Worm (Caenorhabditis elegans) whole organism, L1 larva: ENCODE data around the gene F19B10.1.
A peak's percentile ranks its signal among the peaks of the same experiment; 100 is the strongest.

Source experiments
- C04F5.9 ChIP-seq: sonication (generic microtip); optimal IDR thresholded peaks from 2 replicates; lab custom pipeline; 2016; ENCODE audit warnings: missing genetic modification characterization, missing compliant biosample characterization
- C34B4.2 ChIP-seq: sonication (generic microtip); optimal IDR thresholded peaks from 2 replicates; lab custom pipeline; 2017; ENCODE audit warnings: mild to moderate bottlenecking, missing genetic modification characterization, missing compliant biosample characterization
- aha-1 ChIP-seq: fragments of 150-350 bp; optimal IDR thresholded peaks from 2 replicates; lab custom pipeline; 2014; ENCODE audit warnings: missing biosample characterization, missing genetic modification characterization
- blmp-1 ChIP-seq: fragments of 150-350 bp; optimal IDR thresholded peaks from 2 replicates; lab custom pipeline; 2014; ENCODE audit warnings: missing biosample characterization, missing genetic modification characterization
- ceh-8 ChIP-seq: fragments of 200-800 bp; sonication (Bioruptor generic); optimal IDR thresholded peaks from 2 replicates; lab custom pipeline; 2018; ENCODE audit warnings: mild to moderate bottlenecking, missing genetic modification characterization, moderate library complexity, missing compliant biosample characterization
- ceh-88 ChIP-seq: fragments of 200-800 bp; sonication (Bioruptor generic); IDR thresholded peaks from 2 replicates; pipeline ENCODE4 v1.3.6; 2022; ENCODE audit warnings: missing genetic modification characterization, missing compliant biosample characterization
- ceh-90 ChIP-seq: sonication (generic microtip); optimal IDR thresholded peaks from 2 replicates; lab custom pipeline; 2016; ENCODE audit warnings: missing genetic modification characterization, missing compliant biosample characterization
- dpl-1 ChIP-seq, 3 experiments: fragments of 150-350 bp in 2 of 3; sonication (generic microtip) in 1 of 3; optimal IDR thresholded peaks; 2 replicates each; lab custom pipeline; 2014 to 2017; ENCODE audit warnings: missing biosample characterization in 3 of 3, missing genetic modification characterization in 3 of 3, missing genetic modification reagents in 3 of 3
- dsc-1 ChIP-seq: sonication (generic microtip); optimal IDR thresholded peaks from 2 replicates; lab custom pipeline; 2016; ENCODE audit warnings: mild to moderate bottlenecking, missing genetic modification characterization, missing compliant biosample characterization
- efl-1 ChIP-seq, 4 experiments: fragments of 150-350 bp; optimal IDR thresholded peaks in 3 of 4; peaks in 1 of 4; 1 replicate in 1 of 4; 2 replicates in 3 of 4; lab custom pipeline; 2014; ENCODE audit warnings: missing biosample characterization in 2 of 4, missing genetic modification characterization in 2 of 4, missing genetic modification reagents in 2 of 4
- egl-13 ChIP-seq: sonication (generic microtip); optimal IDR thresholded peaks from 2 replicates; lab custom pipeline; 2016; ENCODE audit warnings: missing genotype, missing genetic modification reagents, missing genetic modification characterization, missing compliant biosample characterization
- elt-2 ChIP-seq: sonication (generic microtip); optimal IDR thresholded peaks from 2 replicates; lab custom pipeline; 2016; ENCODE audit warnings: missing genetic modification characterization, mild to moderate bottlenecking, inconsistent platforms, missing compliant biosample characterization, missing genetic modification reagents
- elt-3 ChIP-seq, 6 experiments: fragments of 150-350 bp in 1 of 6; sonication (generic microtip); optimal IDR thresholded peaks; 2 replicates each; lab custom pipeline; 2017 to 2018; ENCODE audit warnings: missing biosample characterization in 6 of 6, missing genetic modification characterization in 6 of 6, inconsistent platforms in 1 of 6
- ets-5 ChIP-seq: fragments of 200-800 bp; sonication (Bioruptor generic); IDR thresholded peaks from 2 replicates; pipeline ENCODE4 v1.3.6; 2022; ENCODE audit warnings: missing genetic modification characterization, missing compliant biosample characterization
- fkh-10 ChIP-seq: sonication (generic microtip); optimal IDR thresholded peaks from 2 replicates; lab custom pipeline; 2017; ENCODE audit warnings: missing biosample characterization, missing genetic modification reagents, missing genetic modification characterization
- hlh-4 ChIP-seq: sonication (generic microtip); optimal IDR thresholded peaks from 2 replicates; lab custom pipeline; 2016; ENCODE audit warnings: mild to moderate bottlenecking, missing genetic modification characterization, missing compliant biosample characterization
- hpl-2 ChIP-seq: fragments of 150-350 bp; optimal IDR thresholded peaks from 2 replicates; lab custom pipeline; 2014; ENCODE audit warnings: missing biosample characterization, missing genetic modification reagents, missing genetic modification characterization
- lin-14 ChIP-seq: fragments of 200-800 bp; sonication (Bioruptor generic); optimal IDR thresholded peaks from 2 replicates; lab custom pipeline; 2018; ENCODE audit warnings: mild to moderate bottlenecking, missing genetic modification characterization, moderate library complexity, missing compliant biosample characterization
- lin-15B ChIP-seq: fragments of 150-350 bp; sonication (generic microtip); optimal IDR thresholded peaks from 3 replicates; lab custom pipeline; 2014; ENCODE audit warnings: missing biosample characterization, missing genetic modification characterization
- lin-35 ChIP-seq, 2 experiments: fragments of 150-350 bp; optimal IDR thresholded peaks; 2 replicates each; lab custom pipeline; 2014; ENCODE audit warnings: missing biosample characterization in 2 of 2, missing genetic modification characterization in 2 of 2, missing genetic modification reagents in 2 of 2
- lin-39 ChIP-seq: fragments of 150-350 bp; optimal IDR thresholded peaks from 2 replicates; lab custom pipeline; 2014; ENCODE audit warnings: missing biosample characterization, missing genetic modification reagents, missing genetic modification characterization
- lir-3 ChIP-seq: sonication (generic microtip); optimal IDR thresholded peaks from 2 replicates; lab custom pipeline; 2016; ENCODE audit warnings: mild to moderate bottlenecking, missing genetic modification characterization, moderate library complexity, missing compliant biosample characterization; ENCODE audit not compliant: poor library complexity
- lsy-2 ChIP-seq, 2 experiments: fragments of 150-350 bp; optimal IDR thresholded peaks; 2 replicates each; lab custom pipeline; 2014; ENCODE audit warnings: missing biosample characterization in 2 of 2, missing genetic modification characterization in 2 of 2
- mdl-1 ChIP-seq, 2 experiments: fragments of 150-350 bp; optimal IDR thresholded peaks; 2 replicates each; lab custom pipeline; 2014 to 2017; ENCODE audit warnings: missing biosample characterization in 2 of 2, missing genetic modification characterization in 2 of 2, inconsistent platforms in 1 of 2
- mep-1 ChIP-seq: fragments of 150-350 bp; optimal IDR thresholded peaks from 2 replicates; lab custom pipeline; 2014; ENCODE audit warnings: missing biosample characterization, missing genetic modification characterization
- nhr-12 ChIP-seq: sonication (generic microtip); optimal IDR thresholded peaks from 2 replicates; lab custom pipeline; 2017; ENCODE audit warnings: missing biosample characterization, missing genetic modification characterization
- nhr-28 ChIP-seq: fragments of 150-350 bp; optimal IDR thresholded peaks from 2 replicates; lab custom pipeline; 2014; ENCODE audit warnings: missing biosample characterization, missing genetic modification characterization
- nhr-47 ChIP-seq: sonication (generic microtip); optimal IDR thresholded peaks from 2 replicates; lab custom pipeline; 2016; ENCODE audit warnings: mild to moderate bottlenecking, missing genetic modification characterization, moderate library complexity, missing compliant biosample characterization
- nhr-71 ChIP-seq: sonication (generic microtip); optimal IDR thresholded peaks from 2 replicates; lab custom pipeline; 2016; ENCODE audit warnings: mild to moderate bottlenecking, missing genetic modification characterization, moderate library complexity, missing compliant biosample characterization
- nhr-76 ChIP-seq: sonication (generic microtip); optimal IDR thresholded peaks from 2 replicates; lab custom pipeline; 2017; ENCODE audit warnings: missing biosample characterization, missing genetic modification characterization
- nhr-84 ChIP-seq: sonication (generic microtip); optimal IDR thresholded peaks from 2 replicates; lab custom pipeline; 2017; ENCODE audit warnings: missing biosample characterization, missing genetic modification characterization
- nhr-85 ChIP-seq: sonication (generic microtip); peaks from one replicate; lab custom pipeline; 2016; ENCODE audit warnings: missing genetic modification characterization, inconsistent platforms, missing compliant biosample characterization
- nhr-90 ChIP-seq: sonication (generic microtip); optimal IDR thresholded peaks from 2 replicates; lab custom pipeline; 2016; ENCODE audit warnings: mild to moderate bottlenecking, missing genetic modification characterization, missing compliant biosample characterization; ENCODE audit not compliant: poor library complexity
- rnt-1 ChIP-seq: sonication (generic microtip); optimal IDR thresholded peaks from 2 replicates; lab custom pipeline; 2016; ENCODE audit warnings: mild to moderate bottlenecking, missing genetic modification characterization, moderate library complexity, missing compliant biosample characterization
- snpc-4 ChIP-seq: fragments of 150-350 bp; optimal IDR thresholded peaks from 2 replicates; lab custom pipeline; 2014; ENCODE audit warnings: missing biosample characterization, missing genetic modification characterization
- swsn-7 ChIP-seq: sonication (generic microtip); optimal IDR thresholded peaks from 2 replicates; lab custom pipeline; 2016; ENCODE audit warnings: missing genetic modification characterization, missing compliant biosample characterization
- unc-30 ChIP-seq: sonication (generic microtip); optimal IDR thresholded peaks from 2 replicates; lab custom pipeline; 2017; ENCODE audit warnings: missing biosample characterization, missing genetic modification characterization
- zag-1 ChIP-seq: fragments of 150-350 bp; optimal IDR thresholded peaks from 2 replicates; lab custom pipeline; 2014; ENCODE audit warnings: missing biosample characterization, missing genetic modification characterization
- zip-4 ChIP-seq: fragments of 200-800 bp; sonication (Bioruptor generic); optimal IDR thresholded peaks from 2 replicates; lab custom pipeline; 2018; ENCODE audit warnings: mild to moderate bottlenecking, missing genetic modification characterization, moderate library complexity, missing compliant biosample characterization
- ztf-4 ChIP-seq: fragments of 150-350 bp; optimal IDR thresholded peaks from 2 replicates; lab custom pipeline; 2014; ENCODE audit warnings: missing biosample characterization, missing genetic modification characterization

F19B10.1 gene

ce11 chrII:3641197-3641596 is 41.8 kb upstream of the F19B10.1 start, which contains the start of gene M151.1:
M151.1 (plus strand) TSS chrII:3641497.
- no peak for TF ChIP-seq C34B4.2 (tag; lab: Kevin White, UChicago)
- TF ChIP-seq unc-30 (tag; lab: Kevin White, UChicago) = no peak
- TF ChIP-seq efl-1 (optimal IDR thresholded peaks at IDR 0.05; lab: Kevin White, UChicago) = no peak
- TF ChIP-seq efl-1 (GFP tag; optimal IDR thresholded peaks at IDR 0.05 in 1 of 2; lab: Kevin White, UChicago) = peak in 1 of 2 experiments; percentile 47
- TF ChIP-seq, all 84 proteins: peak for 1

- TF ChIP-seq dpl-1 (GFP tag; optimal IDR thresholded peaks at IDR 0.05; lab: Kevin White, UChicago) (no peak), efl-1 (optimal IDR thresholded peaks at IDR 0.05; lab: Kevin White, UChicago) (no peak), efl-1 (GFP tag; optimal IDR thresholded peaks at IDR 0.05 in 1 of 2; lab: Kevin White, UChicago) (no peak), nhr-71 (tag; lab: Kevin White, UChicago) (no peak), ceh-90 (tag; lab: Kevin White, UChicago) (no peak), hlh-4 (tag; lab: Kevin White, UChicago) (no peak), fkh-10 (GFP tag; lab: Kevin White, UChicago) (no peak), lin-15B (tag; lab: Kevin White, UChicago) (no peak), ztf-4 (tag; lab: Kevin White, UChicago) (no peak), ceh-8 (GFP tag; lab: Kevin White, UChicago) (no peak), lir-3 (no peak), nhr-76 (tag; lab: Kevin White, UChicago) (no peak), lsy-2 (tag; optimal IDR thresholded peaks at IDR 0.05; lab: Kevin White, UChicago) (no peak), dsc-1 (no peak), unc-30 (tag; lab: Kevin White, UChicago) (no peak)
These were observed 35.9 kb upstream of the F19B10.1 start, which contains the start of gene fbxb-33 for ce11 chrII:3647111-3647510. fbxb-33 (plus strand) TSS chrII:3647411.

ce11 chrII:3655378-3655777 is 27.6 kb upstream of the F19B10.1 start, which contains the start of gene F19B10.5:
F19B10.5 (plus strand) TSS chrII:3655678.
- TF ChIP-seq nhr-47 (no peak), efl-1 (optimal IDR thresholded peaks at IDR 0.05; lab: Kevin White, UChicago) (no peak), efl-1 (GFP tag; optimal IDR thresholded peaks at IDR 0.05 in 1 of 2; lab: Kevin White, UChicago) (peak in 1 of 2 experiments; percentile 31), egl-13 (tag; lab: Kevin White, UChicago) (no peak), blmp-1 (tag; lab: Kevin White, UChicago) (no peak)
- TF ChIP-seq, all 84 proteins: peak for 1

- TF ChIP-seq ets-5 (GFP tag; lab: Robert Waterston, UW) (no peak), nhr-85 (tag; lab: Kevin White, UChicago) (no peak), nhr-12 (tag; lab: Kevin White, UChicago) (no peak), mdl-1 (tag; optimal IDR thresholded peaks at IDR 0.05; lab: Kevin White, UChicago) (no peak), nhr-76 (tag; lab: Kevin White, UChicago) (no peak)
- TF ChIP-seq, all 84 proteins: peak for 0
These were observed 23.2 kb upstream of the F19B10.1 start, which contains the start of gene F19B10.4 for ce11 chrII:3659776-3660175. F19B10.4 (plus strand) TSS chrII:3660076.

- TF ChIP-seq lin-35 (GFP tag; optimal IDR thresholded peaks at IDR 0.05; lab: Kevin White, UChicago) = peak in 1 of 2 experiments; percentile 45
- TF ChIP-seq rnt-1 (tag; lab: Kevin White, UChicago) = peak; percentile 27
- TF ChIP-seq snpc-4 = no peak
- no peak for TF ChIP-seq hpl-2
- TF ChIP-seq aha-1 (tag; lab: Kevin White, UChicago) = no peak
- no peak for TF ChIP-seq zip-4 (GFP tag; lab: Kevin White, UChicago)
- no peak for TF ChIP-seq mep-1
- TF ChIP-seq fkh-10 (GFP tag; lab: Kevin White, UChicago) = no peak
- TF ChIP-seq lin-14 (GFP tag; lab: Kevin White, UChicago) = peak; percentile 49
- no peak for TF ChIP-seq ceh-88 (GFP tag; lab: Robert Waterston, UW)
- TF ChIP-seq elt-3 (tag; optimal IDR thresholded peaks at IDR 0.05; lab: Kevin White, UChicago) = peak in 1 of 6 experiments; percentile 9
- no peak for TF ChIP-seq nhr-76 (tag; lab: Kevin White, UChicago)
- peak; percentile 20 to 29 for TF ChIP-seq efl-1 (optimal IDR thresholded peaks at IDR 0.05; lab: Kevin White, UChicago)
- no peak for TF ChIP-seq efl-1 (GFP tag; optimal IDR thresholded peaks at IDR 0.05 in 1 of 2; lab: Kevin White, UChicago)
- no peak for TF ChIP-seq nhr-47
- TF ChIP-seq C04F5.9 (tag; lab: Kevin White, UChicago) = no peak
- no peak for TF ChIP-seq zag-1
- peak; percentile 41 for TF ChIP-seq elt-2 (tag; lab: Kevin White, UChicago)
- no peak for TF ChIP-seq nhr-71 (tag; lab: Kevin White, UChicago)
- TF ChIP-seq lin-15B (tag; lab: Kevin White, UChicago) = no peak
- TF ChIP-seq nhr-90 (tag; lab: Kevin White, UChicago) = no peak
- TF ChIP-seq nhr-84 (tag; lab: Kevin White, UChicago) = no peak
- TF ChIP-seq swsn-7 (tag; lab: Kevin White, UChicago) = no peak
- no peak for TF ChIP-seq lin-39 (tag; lab: Kevin White, UChicago)
- TF ChIP-seq nhr-28 (tag; lab: Kevin White, UChicago) = no peak
- no peak for TF ChIP-seq unc-30 (tag; lab: Kevin White, UChicago)
These were observed 21.1 kb upstream of the F19B10.1 start, which contains the start of gene F19B10.13 for ce11 chrII:3661932-3662331. F19B10.13 (plus strand) TSS chrII:3662274.
